Worm (Caenorhabditis elegans) whole organism, L3 larva: ENCODE measurements around the gene cnc-4.

Experiments
- R02D3.7 ChIP-seq: fragments of 150-350 bp; optimal IDR thresholded peaks from 2 replicates; lab custom pipeline; 2014; ENCODE audit warnings: missing biosample characterization, missing genetic modification characterization
- ZK546.5 ChIP-seq: sonication (generic microtip); optimal IDR thresholded peaks from 2 replicates; lab custom pipeline; 2017; ENCODE audit warnings: missing biosample characterization, missing genetic modification characterization
- aly-2 ChIP-seq: fragments of 150-350 bp; optimal IDR thresholded peaks from 2 replicates; lab custom pipeline; 2014; ENCODE audit warnings: missing biosample characterization, missing genetic modification characterization
- ceh-16 ChIP-seq: sonication (generic microtip); optimal IDR thresholded peaks from 2 replicates; lab custom pipeline; 2017; ENCODE audit warnings: missing biosample characterization, missing genetic modification characterization
- ceh-28 ChIP-seq: fragments of 150-350 bp; optimal IDR thresholded peaks from 2 replicates; lab custom pipeline; 2014; ENCODE audit warnings: missing biosample characterization, missing genetic modification reagents, missing genetic modification characterization
- ceh-82 ChIP-seq: fragments of 150-350 bp; optimal IDR thresholded peaks from 2 replicates; lab custom pipeline; 2014; ENCODE audit warnings: missing biosample characterization, missing genetic modification characterization
- ceh-9 ChIP-seq: sonication (generic microtip); optimal IDR thresholded peaks from 2 replicates; lab custom pipeline; 2018; ENCODE audit warnings: missing biosample characterization, missing genetic modification characterization
- daf-12 ChIP-seq: fragments of 150-350 bp; optimal IDR thresholded peaks from 2 replicates; lab custom pipeline; 2014; ENCODE audit warnings: missing biosample characterization, missing genetic modification reagents, missing genetic modification characterization
- egl-27 ChIP-seq: sonication (generic microtip); optimal IDR thresholded peaks from 4 replicates; lab custom pipeline; 2017; ENCODE audit warnings: missing biosample characterization, missing genetic modification reagents, missing genetic modification characterization
- egl-5 ChIP-seq: fragments of 150-350 bp; optimal IDR thresholded peaks from 2 replicates; lab custom pipeline; 2017; ENCODE audit warnings: missing biosample characterization, missing genetic modification reagents, missing genetic modification characterization, inconsistent platforms
- elt-1 ChIP-seq: fragments of 150-350 bp; optimal IDR thresholded peaks from 2 replicates; lab custom pipeline; 2014; ENCODE audit warnings: missing biosample characterization, missing genetic modification characterization
- elt-3 ChIP-seq, 3 experiments: fragments of 150-350 bp in 1 of 3; sonication (generic microtip) in 2 of 3; optimal IDR thresholded peaks; 2 replicates in 2 of 3; 4 replicates in 1 of 3; lab custom pipeline; 2014 to 2017; ENCODE audit warnings: missing biosample characterization in 3 of 3, missing genetic modification characterization in 3 of 3
- eor-1 ChIP-seq, 2 experiments: fragments of 150-350 bp; optimal IDR thresholded peaks; 2 replicates each; lab custom pipeline; 2014 to 2018; ENCODE audit warnings: missing biosample characterization in 2 of 2, missing genetic modification characterization in 2 of 2
- fkh-2 ChIP-seq: fragments of 150-350 bp; optimal IDR thresholded peaks from 2 replicates; lab custom pipeline; 2014; ENCODE audit warnings: missing biosample characterization, missing genetic modification reagents, missing genetic modification characterization
- hmg-11 ChIP-seq: sonication (generic microtip); optimal IDR thresholded peaks from 2 replicates; lab custom pipeline; 2016; ENCODE audit warnings: missing genetic modification characterization, missing compliant biosample characterization
- jun-1 ChIP-seq: fragments of 150-350 bp; optimal IDR thresholded peaks from 2 replicates; lab custom pipeline; 2014; ENCODE audit warnings: missing biosample characterization, missing genetic modification reagents, missing genetic modification characterization
- lin-15B ChIP-seq: fragments of 150-350 bp; optimal IDR thresholded peaks from 2 replicates; lab custom pipeline; 2014; ENCODE audit warnings: missing biosample characterization, missing genetic modification characterization
- lin-39 ChIP-seq: fragments of 150-350 bp; optimal IDR thresholded peaks from 2 replicates; lab custom pipeline; 2018; ENCODE audit warnings: missing biosample characterization, missing genetic modification reagents, missing genetic modification characterization
- lsy-12 ChIP-seq: sonication (generic microtip); optimal IDR thresholded peaks from 2 replicates; lab custom pipeline; 2016; ENCODE audit warnings: mild to moderate bottlenecking, missing genetic modification characterization, missing compliant biosample characterization
- mdl-1 ChIP-seq: fragments of 150-350 bp; optimal IDR thresholded peaks from 2 replicates; lab custom pipeline; 2014; ENCODE audit warnings: missing biosample characterization, missing genetic modification characterization
- nfya-1 ChIP-seq: sonication (generic microtip); optimal IDR thresholded peaks from 2 replicates; lab custom pipeline; 2017; ENCODE audit warnings: missing genetic modification characterization, mild to moderate bottlenecking, missing compliant biosample characterization, antibody characterized with exemption, moderate library complexity; ENCODE audit not compliant: insufficient read depth
- nhr-12 ChIP-seq: fragments of 150-350 bp; optimal IDR thresholded peaks from 2 replicates; lab custom pipeline; 2014; ENCODE audit warnings: missing biosample characterization, missing genetic modification characterization
- nhr-23 ChIP-seq: fragments of 150-350 bp; optimal IDR thresholded peaks from 2 replicates; lab custom pipeline; 2014; ENCODE audit warnings: missing biosample characterization, missing genetic modification reagents, missing genetic modification characterization
- nhr-237 ChIP-seq: fragments of 150-350 bp; optimal IDR thresholded peaks from 2 replicates; lab custom pipeline; 2014; ENCODE audit warnings: missing biosample characterization, missing genetic modification characterization
- nhr-28 ChIP-seq: fragments of 150-350 bp; optimal IDR thresholded peaks from 2 replicates; lab custom pipeline; 2014; ENCODE audit warnings: missing biosample characterization, missing genetic modification characterization
- nhr-43 ChIP-seq: sonication (generic microtip); optimal IDR thresholded peaks from 2 replicates; lab custom pipeline; 2016; ENCODE audit warnings: mild to moderate bottlenecking, missing genetic modification characterization, missing compliant biosample characterization; ENCODE audit not compliant: poor library complexity, severe bottlenecking
- nhr-67 ChIP-seq: fragments of 150-350 bp; optimal IDR thresholded peaks from 2 replicates; lab custom pipeline; 2014; ENCODE audit warnings: missing biosample characterization, missing genetic modification characterization
- nhr-76 ChIP-seq: fragments of 150-350 bp; sonication (generic microtip); optimal IDR thresholded peaks from 5 replicates; lab custom pipeline; 2014; ENCODE audit warnings: missing biosample characterization, missing genetic modification characterization
- pha-4 ChIP-seq: fragments of 150-350 bp; optimal IDR thresholded peaks from 2 replicates; lab custom pipeline; 2014; ENCODE audit warnings: missing biosample characterization, missing genetic modification reagents, missing genetic modification characterization
- pqm-1 ChIP-seq: fragments of 150-350 bp; optimal IDR thresholded peaks from 2 replicates; lab custom pipeline; 2017; ENCODE audit warnings: missing biosample characterization, missing genetic modification characterization, inconsistent platforms
- sea-2 ChIP-seq: fragments of 150-350 bp; sonication (generic microtip); optimal IDR thresholded peaks from 4 replicates; lab custom pipeline; 2014; ENCODE audit warnings: missing biosample characterization, missing genetic modification reagents, missing genetic modification characterization
- snpc-4 ChIP-seq: fragments of 150-350 bp; optimal IDR thresholded peaks from 2 replicates; lab custom pipeline; 2014; ENCODE audit warnings: missing biosample characterization, missing genetic modification characterization
- unc-62 ChIP-seq: fragments of 150-350 bp; sonication (generic microtip); optimal IDR thresholded peaks from 4 replicates; lab custom pipeline; 2014; ENCODE audit warnings: missing biosample characterization, missing genetic modification reagents, missing genetic modification characterization

cnc-4 gene

ce11 chrV:1434398-1434797 is 12.6 kb upstream of the cnc-4 start:
- no peak for TF ChIP-seq hmg-11
- no peak for TF ChIP-seq nhr-237 (tag; lab: Kevin White, UChicago)
- TF ChIP-seq elt-3 (tag; optimal IDR thresholded peaks at IDR 0.05; lab: Kevin White, UChicago) = no peak
- TF ChIP-seq egl-27 (tag; lab: Kevin White, UChicago) = no peak
- TF ChIP-seq elt-1 = no peak
- no peak for TF ChIP-seq ceh-28 (tag; lab: Kevin White, UChicago)
- TF ChIP-seq daf-12 (tag; lab: Kevin White, UChicago) = no peak

DNA sequence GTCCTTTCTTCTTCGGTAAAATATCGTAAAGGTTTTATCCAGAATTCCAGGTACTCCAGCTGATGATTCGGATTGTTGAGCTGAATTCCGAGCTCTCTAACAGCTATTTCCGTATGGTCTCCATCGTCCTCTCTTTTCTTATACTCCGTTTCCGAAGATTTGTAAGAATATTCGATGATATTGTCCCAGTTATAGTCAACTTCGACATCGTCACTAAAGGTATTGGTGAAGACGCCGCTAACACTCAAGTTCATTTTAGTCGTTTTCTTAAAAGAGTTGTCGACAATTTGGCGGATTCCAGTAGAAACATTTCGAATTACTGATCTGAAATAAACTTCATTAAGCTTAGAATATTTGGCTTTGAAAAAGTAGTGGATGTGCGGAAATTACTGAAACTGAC is 11.9 kb upstream of the cnc-4 start:
- no peak for TF ChIP-seq nhr-28 (tag; lab: Kevin White, UChicago)
- no peak for TF ChIP-seq daf-12 (tag; lab: Kevin White, UChicago)
- no peak for TF ChIP-seq ceh-82 (tag; lab: Kevin White, UChicago)
- TF ChIP-seq jun-1 (tag; lab: Kevin White, UChicago) = no peak
- no peak for TF ChIP-seq aly-2 (tag; lab: Kevin White, UChicago)
- TF ChIP-seq unc-62 = no peak
- no peak for TF ChIP-seq ZK546.5 (tag; lab: Kevin White, UChicago)

DNA sequence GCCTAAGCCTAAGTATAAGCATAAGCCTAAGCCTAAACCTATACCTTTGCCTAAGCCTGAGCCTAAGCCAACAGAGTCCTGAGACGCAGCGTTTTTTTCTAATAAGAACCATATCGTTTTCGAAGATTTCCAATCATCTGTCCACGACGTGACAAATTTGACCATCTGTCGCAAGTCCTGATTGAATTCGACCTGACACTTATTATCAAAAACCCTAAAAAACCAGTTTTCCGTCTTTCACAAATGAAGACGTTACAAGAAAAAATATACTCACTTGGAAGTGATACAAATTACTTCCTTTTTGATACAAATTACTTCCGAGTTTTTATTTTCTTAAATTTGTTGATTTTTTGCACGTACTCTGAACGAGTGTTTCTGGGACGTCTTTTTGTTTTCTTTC is 8.8 kb upstream of the cnc-4 start:
- peak; percentile 40 for TF ChIP-seq nhr-23
- TF ChIP-seq nhr-43 = no peak

ce11 chrV:1438832-1439231 is 8.2 kb upstream of the cnc-4 start, which contains the start of gene R09B5.11:
R09B5.11 (plus strand) TSS chrV:1439205.
- TF ChIP-seq nhr-67 (tag; lab: Kevin White, UChicago) (no peak), egl-5 (tag; lab: Kevin White, UChicago) (no peak), eor-1 (tag; optimal IDR thresholded peaks at IDR 0.05; lab: Kevin White, UChicago) (no peak), R02D3.7 (tag; lab: Kevin White, UChicago) (no peak), nhr-43 (peak; percentile 62), nhr-23 (peak; percentile 12), snpc-4 (no peak), ZK546.5 (tag; lab: Kevin White, UChicago) (no peak), jun-1 (tag; lab: Kevin White, UChicago) (no peak), nfya-1 (tag; lab: Kevin White, UChicago) (no peak), fkh-2 (tag; lab: Kevin White, UChicago) (no peak)

- TF ChIP-seq jun-1 (tag; lab: Kevin White, UChicago) (no peak), snpc-4 (no peak), daf-12 (tag; lab: Kevin White, UChicago) (no peak), lin-15B (tag; lab: Kevin White, UChicago) (no peak), R02D3.7 (tag; lab: Kevin White, UChicago) (no peak), nfya-1 (tag; lab: Kevin White, UChicago) (no peak), lin-39 (tag; lab: Kevin White, UChicago) (no peak)
- TF ChIP-seq, all 47 proteins: peak for 0
Measured at ce11 chrV:1442042-1442441, 5.0 kb upstream of the cnc-4 start, which contains the start of gene cnc-11. cnc-11 (plus strand) TSS chrV:1442342.

DNA sequence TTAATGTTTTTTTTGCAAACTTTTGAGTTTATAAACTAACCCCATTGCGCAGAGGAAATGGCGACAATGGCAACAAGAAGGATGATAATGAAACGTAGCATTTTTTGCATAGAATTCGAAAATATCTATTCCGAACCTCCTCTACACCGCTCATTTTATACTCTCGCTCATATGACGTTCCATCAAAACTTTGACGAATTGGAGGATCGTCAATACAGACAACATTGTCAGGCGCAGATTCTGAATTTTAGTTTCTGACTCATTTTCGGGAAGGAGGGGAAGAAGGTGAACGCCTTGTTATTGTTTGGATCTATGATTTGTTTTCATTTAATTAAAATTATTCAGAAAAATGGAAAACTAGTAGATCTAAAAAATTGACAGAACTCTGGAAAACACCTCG is 2.8 kb upstream of the cnc-4 start, which contains the start of gene cnc-1:
TSS of gene cnc-1 (minus strand) at position 101 of the 400 bp plus-strand sequence.
- TF ChIP-seq nhr-12 (tag; lab: Kevin White, UChicago) (no peak), eor-1 (tag; optimal IDR thresholded peaks at IDR 0.05; lab: Kevin White, UChicago) (no peak), aly-2 (tag; lab: Kevin White, UChicago) (no peak), unc-62 (no peak), ceh-9 (no peak), pha-4 (tag; lab: Kevin White, UChicago) (no peak), lin-15B (tag; lab: Kevin White, UChicago) (no peak), ceh-16 (tag; lab: Kevin White, UChicago) (no peak), daf-12 (tag; lab: Kevin White, UChicago) (no peak), egl-27 (tag; lab: Kevin White, UChicago) (no peak), lsy-12 (no peak), nhr-76 (no peak), mdl-1 (no peak), sea-2 (GFP tag; lab: Kevin White, UChicago) (no peak), pqm-1 (tag; lab: Kevin White, UChicago) (no peak)
